Worm (Caenorhabditis elegans): ENCODE measurements around the gene sre-21.

DNA sequence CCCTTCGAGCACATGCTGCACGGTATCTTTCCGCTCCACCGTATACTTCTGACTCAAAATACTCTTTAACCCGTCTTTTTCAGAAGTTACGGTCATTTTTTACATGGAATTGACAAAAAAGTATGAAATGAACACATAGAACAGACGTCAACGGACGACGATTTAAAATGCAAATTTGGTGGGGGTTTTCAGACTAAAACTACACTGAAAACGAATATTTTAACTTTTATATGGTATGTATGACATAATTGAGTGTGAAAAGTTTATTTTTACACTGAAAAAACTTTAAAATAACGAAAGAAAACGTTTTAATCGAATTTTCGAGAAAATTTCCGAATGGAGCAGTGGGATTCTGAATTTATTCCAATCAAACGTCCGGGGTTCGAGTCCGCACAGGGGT, 26.0 kb downstream of the sre-21 start, which contains the start of gene twk-36:
- TF ChIP-seq ztf-3 (GFP tag; optimal IDR thresholded peaks at IDR 0.05) (no peak), pha-4 (tag; optimal IDR thresholded peaks at IDR 0.05) (no peak)

Measured in whole organism, young adult.